Fruit fly (Drosophila melanogaster): ENCODE measurements around the gene CG34452.

Gene CG34452

DNA sequence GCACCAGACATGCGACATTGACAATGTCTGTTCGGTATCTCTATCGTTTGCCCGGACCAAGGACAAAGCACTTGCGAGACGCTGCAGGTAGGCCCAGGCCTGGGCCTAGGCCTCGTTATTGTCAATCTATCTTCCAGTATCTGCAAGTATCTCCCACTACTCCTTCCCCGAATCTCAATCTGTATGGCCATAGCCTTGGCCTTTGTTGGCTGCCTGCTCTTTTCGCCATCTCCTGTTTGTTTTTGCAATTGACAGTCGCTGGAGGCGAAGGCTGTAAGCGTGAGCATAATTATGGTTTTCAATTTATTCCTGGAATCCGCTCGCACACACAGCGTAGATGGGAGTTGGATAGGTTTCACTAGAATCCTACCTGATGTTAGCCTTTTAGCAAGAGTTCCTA is 24.4 kb upstream of the CG34452 start (continued):
- TF ChIP-seq pan (optimal IDR thresholded peaks at IDR 0.05) (no peak), pan (GFP tag; optimal IDR thresholded peaks at IDR 0.05 in 1 of 2, IDR thresholded peaks at IDR 0.05 in 1 of 2) (no peak), ash1 (GFP tag; optimal IDR thresholded peaks at IDR 0.05) (no peak), CG15073 (GFP tag; optimal IDR thresholded peaks at IDR 0.05) (no peak), CG18619 (GFP tag; optimal IDR thresholded peaks at IDR 0.05) (no peak), CG7928 (GFP tag; optimal IDR thresholded peaks at IDR 0.05) (no peak), Six4 (GFP tag; optimal IDR thresholded peaks at IDR 0.05) (no peak), Camta (GFP tag; optimal IDR thresholded peaks at IDR 0.05) (no peak), CG10147 (GFP tag; optimal IDR thresholded peaks at IDR 0.05) (no peak), CG10209 (GFP tag; optimal IDR thresholded peaks at IDR 0.05) (no peak)

DNA sequence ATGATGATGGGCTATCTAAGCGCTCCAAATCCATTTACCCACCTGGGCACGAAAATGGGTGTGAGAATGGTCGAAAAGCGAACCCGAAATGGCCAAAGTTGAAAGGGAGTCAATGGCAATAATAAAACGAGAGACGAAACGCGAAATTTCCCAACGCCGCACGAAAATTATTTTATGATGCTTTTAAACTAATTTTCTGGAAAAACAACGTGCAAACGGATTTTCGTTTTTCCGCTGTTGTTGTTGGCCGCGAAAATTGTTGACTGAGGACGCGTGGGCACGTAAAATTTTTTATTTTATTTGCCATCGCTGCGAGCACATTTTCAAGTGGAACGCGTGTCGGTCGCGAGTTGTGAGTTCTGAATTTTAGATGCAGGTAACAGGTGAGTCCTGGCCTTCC is 23.5 kb upstream of the CG34452 start:
- TF ChIP-seq Myb (GFP tag; optimal IDR thresholded peaks at IDR 0.05) (no peak), cad (GFP tag; optimal IDR thresholded peaks at IDR 0.05) (peak; percentile 88), zen (tag; optimal IDR thresholded peaks at IDR 0.05) (peak; percentile 16), MBD-R2 (GFP tag; IDR thresholded peaks at IDR 0.05) (no peak), CG4360 (GFP tag; IDR thresholded peaks at IDR 0.05) (peak; percentile 65; the same call in 1 of the 2 replicates), Hey (tag; optimal IDR thresholded peaks at IDR 0.05) (no peak), tll (GFP tag; optimal IDR thresholded peaks at IDR 0.05) (peak in 1 of 2 experiments; percentile 79)

DNA sequence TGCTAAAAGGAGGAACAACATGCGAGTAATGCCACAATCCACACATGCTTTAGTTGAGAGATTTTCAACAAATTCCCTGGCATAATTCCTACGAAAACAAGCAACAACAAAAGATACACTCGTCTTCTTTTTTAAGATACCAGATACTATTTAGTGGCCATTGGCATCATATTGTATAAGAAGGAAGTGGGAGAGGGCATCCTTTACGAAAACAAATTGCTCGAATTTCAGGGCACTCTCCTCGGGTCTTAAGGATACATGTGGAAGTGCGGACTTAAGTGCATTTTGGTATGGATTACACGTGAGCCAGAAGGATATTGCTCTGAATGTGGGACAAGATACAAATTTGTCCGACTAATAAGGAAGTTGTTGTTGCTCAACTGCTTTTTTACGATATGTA is 22.4 kb upstream of the CG34452 start:
- TF ChIP-seq twi (tag; optimal IDR thresholded peaks at IDR 0.05) (peak; percentile 90), CG18262 (tag; optimal IDR thresholded peaks at IDR 0.05) (no peak), sisA (GFP tag; IDR thresholded peaks at IDR 0.05) (no peak), Drgx (GFP tag; IDR thresholded peaks at IDR 0.05) (no peak), CTCF (GFP tag; optimal IDR thresholded peaks at IDR 0.05) (no peak), wek (GFP tag; optimal IDR thresholded peaks at IDR 0.05) (no peak), sna (GFP tag; IDR thresholded peaks at IDR 0.05; ENCODE audit: partially characterized antibody) (no peak), CG6791 (GFP tag; IDR thresholded peaks at IDR 0.05; ENCODE audit: partially characterized antibody) (no peak), CG3407 (GFP tag; optimal IDR thresholded peaks at IDR 0.05) (no peak), CG18599 (GFP tag; optimal IDR thresholded peaks at IDR 0.05) (no peak), Ets65A (GFP tag) (peak; percentile 28), lab (GFP tag; optimal IDR thresholded peaks at IDR 0.05) (no peak), CG2199 (GFP tag; IDR thresholded peaks at IDR 0.05) (peak; percentile 70; the same call in 2 of the 3 replicates), CG9817 (tag; optimal IDR thresholded peaks at IDR 0.05) (no peak), GATAe (GFP tag; conservative IDR thresholded peaks at IDR 0.05) (no peak), ab (GFP tag; optimal IDR thresholded peaks at IDR 0.05) (no peak), tgo (GFP tag; IDR thresholded peaks at IDR 0.05) (no peak), CG4360 (GFP tag; IDR thresholded peaks at IDR 0.05) (peak; percentile 9; the same call in 1 of the 2 replicates)

DNA sequence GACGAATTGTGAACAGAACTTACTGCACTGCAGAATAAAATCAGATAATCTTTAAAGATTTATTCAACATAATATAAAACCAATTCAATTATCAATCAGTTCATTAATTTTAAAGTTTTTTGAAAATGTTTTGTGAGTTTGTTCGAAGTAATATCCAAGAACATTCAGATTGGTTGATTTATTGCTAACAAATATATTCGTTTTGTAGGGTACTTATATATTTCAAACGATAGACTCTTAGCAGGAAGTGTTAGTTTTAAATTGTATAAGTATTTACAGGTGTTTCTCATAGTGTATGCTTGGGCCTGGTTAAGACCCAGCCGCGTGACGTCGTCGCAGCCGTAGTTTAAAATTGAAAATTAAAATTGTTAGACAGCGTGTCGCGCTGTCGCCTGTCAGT is 20.9 kb upstream of the CG34452 start:
- TF ChIP-seq Blimp-1 (GFP tag; optimal IDR thresholded peaks at IDR 0.05), result peak; percentile 4
- no peak for TF ChIP-seq Pdp1 (GFP tag; optimal IDR thresholded peaks at IDR 0.05)
- no peak for TF ChIP-seq pb (GFP tag; optimal IDR thresholded peaks at IDR 0.05)
- TF ChIP-seq p53 (GFP tag; optimal IDR thresholded peaks at IDR 0.05), result no peak
- TF ChIP-seq CG11504 (tag; optimal IDR thresholded peaks at IDR 0.05), result peak; percentile 42
- TF ChIP-seq Rfx (GFP tag; IDR thresholded peaks at IDR 0.05), result no peak
- TF ChIP-seq Ssrp (tag; optimal IDR thresholded peaks at IDR 0.05), result no peak
- TF ChIP-seq Awh (GFP tag; IDR thresholded peaks at IDR 0.05), result no peak
- TF ChIP-seq HLH4C (GFP tag; IDR thresholded peaks at IDR 0.05; ENCODE audit: partially characterized antibody), result no peak
- no peak for TF ChIP-seq CG4854 (GFP tag; optimal IDR thresholded peaks at IDR 0.05)
- TF ChIP-seq fd102C (GFP tag; optimal IDR thresholded peaks at IDR 0.05), result no peak
- peak; percentile 14 for TF ChIP-seq phol (tag; optimal IDR thresholded peaks at IDR 0.05)
- no peak for TF ChIP-seq bbx (GFP tag; IDR thresholded peaks at IDR 0.05; ENCODE audit: partially characterized antibody)
- TF ChIP-seq Deaf1 (tag; optimal IDR thresholded peaks at IDR 0.05), result no peak
- TF ChIP-seq sima (GFP tag; optimal IDR thresholded peaks at IDR 0.05), result no peak
